Worm (Caenorhabditis elegans) whole organism, young adult: ENCODE results near the gene math-18.

Source experiments
- F57A8.1 ChIP-seq: fragments of 200-800 bp; sonication (Bioruptor generic); optimal IDR thresholded peaks from 2 replicates; lab custom pipeline; 2018; ENCODE audit warnings: mild to moderate bottlenecking, missing genetic modification characterization, moderate library complexity, missing compliant biosample characterization
- atf-7 ChIP-seq: sonication (generic microtip); optimal IDR thresholded peaks from 2 replicates; lab custom pipeline; 2017; ENCODE audit warnings: mild to moderate bottlenecking, missing genetic modification characterization, missing compliant biosample characterization
- attf-6 ChIP-seq: fragments of 200-800 bp; sonication (Bioruptor generic); IDR thresholded peaks from 2 replicates; pipeline ENCODE4 v1.3.6; 2022; ENCODE audit warnings: missing genetic modification reagents, missing genetic modification characterization, missing compliant biosample characterization
- efl-1 ChIP-seq: fragments of 150-350 bp; optimal IDR thresholded peaks from 2 replicates; lab custom pipeline; 2014; ENCODE audit warnings: missing biosample characterization, missing genetic modification reagents, missing genetic modification characterization
- ets-4 ChIP-seq: fragments of 200-800 bp; sonication (Bioruptor generic); optimal IDR thresholded peaks from 2 replicates; lab custom pipeline; 2018; ENCODE audit warnings: mild to moderate bottlenecking, missing genetic modification characterization, missing compliant biosample characterization
- him-1 ChIP-seq: sonication (generic microtip); optimal IDR thresholded peaks from 2 replicates; lab custom pipeline; 2016; ENCODE audit warnings: missing genotype, missing genetic modification reagents, missing genetic modification characterization, missing compliant biosample characterization
- nhr-179 ChIP-seq: sonication (generic microtip); optimal IDR thresholded peaks from 2 replicates; lab custom pipeline; 2016; ENCODE audit warnings: mild to moderate bottlenecking, missing genetic modification characterization, missing compliant biosample characterization
- snpc-4 ChIP-seq, 5 experiments: fragments of 150-350 bp in 1 of 5; sonication (generic microtip) in 4 of 5; optimal IDR thresholded peaks; 2 replicates each; lab custom pipeline; 2014 to 2018; ENCODE audit warnings: missing genetic modification characterization in 5 of 5, missing biosample characterization in 3 of 5, antibody characterized with exemption in 2 of 5, mild to moderate bottlenecking in 2 of 5, missing compliant biosample characterization in 2 of 5, missing genotype in 2 of 5, moderate library complexity in 2 of 5, missing genetic modification reagents in 1 of 5
- unc-130 ChIP-seq: sonication (generic microtip); optimal IDR thresholded peaks from 2 replicates; lab custom pipeline; 2016; ENCODE audit warnings: missing genetic modification reagents, missing genetic modification characterization, missing compliant biosample characterization

DNA sequence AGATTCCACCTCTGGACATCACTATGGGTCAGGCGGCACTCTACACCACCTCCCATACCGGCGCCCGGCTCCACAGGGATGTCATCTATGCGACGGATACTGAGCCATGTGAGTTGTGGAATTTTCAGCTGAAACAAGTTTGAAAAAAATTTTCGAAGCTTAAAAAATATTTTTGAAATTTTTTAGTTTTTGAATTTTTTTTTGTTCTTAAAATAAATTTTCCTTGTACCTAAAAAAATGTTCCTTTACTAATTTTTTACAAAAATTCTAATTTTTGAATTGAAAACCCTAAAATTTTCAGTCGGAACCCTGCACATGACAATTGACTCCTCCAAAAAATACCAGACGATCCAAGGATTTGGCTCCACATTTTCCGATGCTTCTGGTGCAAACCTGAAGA, 23.9 kb downstream of the math-18 start:
- no peak for TF ChIP-seq efl-1 (GFP tag; lab: Kevin White, UChicago)
- no peak for TF ChIP-seq nhr-179
- TF ChIP-seq atf-7: no peak
- no peak for TF ChIP-seq snpc-4 (GFP tag; optimal IDR thresholded peaks at IDR 0.05; lab: Kevin White, UChicago)
- TF ChIP-seq snpc-4 (tag; optimal IDR thresholded peaks at IDR 0.05; lab: Kevin White, UChicago): no peak
- no peak for TF ChIP-seq F57A8.1
- TF ChIP-seq ets-4 (GFP tag; lab: Kevin White, UChicago): no peak
- TF ChIP-seq him-1 (tag; lab: Kevin White, UChicago): no peak
- no peak for TF ChIP-seq unc-130
- TF ChIP-seq attf-6 (GFP tag; lab: Robert Waterston, UW): no peak
